Fruit fly (Drosophila melanogaster) whole organism, embryonic: Measurements from ENCODE around the gene ash1.

Source experiments
- Blimp-1 ChIP-seq: fragments of 200-800 bp; sonication (Bioruptor generic); optimal IDR thresholded peaks from 3 replicates; lab custom pipeline; 2018; ENCODE audit warnings: missing biosample characterization, missing genetic modification characterization, mild to moderate bottlenecking, moderate library complexity, missing genetic modification reagents
- CG10543 ChIP-seq: fragments of 200-800 bp; sonication (Bioruptor generic); optimal IDR thresholded peaks from 3 replicates; lab custom pipeline; 2017; ENCODE audit warnings: missing biosample characterization, mild to moderate bottlenecking, missing genetic modification characterization, moderate library complexity
- CG11398 ChIP-seq: fragments of 200-800 bp; sonication (Bioruptor generic); optimal IDR thresholded peaks from 2 replicates; lab custom pipeline; 2016; ENCODE audit warnings: missing biosample characterization, missing genetic modification characterization
- CG14860 ChIP-seq: fragments of 200-800 bp; sonication (Bioruptor generic); IDR thresholded peaks from 3 replicates; pipeline ENCODE4 v1.3.6; 2022; ENCODE audit warnings: missing biosample characterization, missing genetic modification characterization; ENCODE audit not compliant: partially characterized antibody
- CG15073 ChIP-seq: fragments of 200-800 bp; sonication (Bioruptor generic); optimal IDR thresholded peaks from 2 replicates; lab custom pipeline; 2016; ENCODE audit warnings: missing biosample characterization, missing genetic modification characterization
- CG15514 ChIP-seq: fragments of 200-800 bp; sonication (Bioruptor generic); optimal IDR thresholded peaks from 3 replicates; lab custom pipeline; 2017; ENCODE audit warnings: missing biosample characterization, missing genetic modification characterization, mild to moderate bottlenecking, moderate library complexity, missing genetic modification reagents
- CG17361 ChIP-seq: fragments of 200-800 bp; sonication (Bioruptor generic); IDR thresholded peaks from 3 replicates; pipeline ENCODE4 v1.3.6; 2022; ENCODE audit warnings: missing biosample characterization, missing genetic modification characterization
- CG2199 ChIP-seq: fragments of 200-800 bp; sonication (Bioruptor generic); IDR thresholded peaks from 3 replicates; pipeline ENCODE4 v1.3.6; 2022; ENCODE audit warnings: missing biosample characterization, missing genetic modification characterization
- CG2712 ChIP-seq: fragments of 200-800 bp; optimal IDR thresholded peaks from 3 replicates; lab custom pipeline; 2019; ENCODE audit warnings: missing biosample characterization, mild to moderate bottlenecking, missing genetic modification characterization, moderate library complexity
- CG31224 ChIP-seq: fragments of 200-800 bp; sonication (Bioruptor generic); IDR thresholded peaks from 2 replicates; pipeline ENCODE4 v1.3.6; 2022; ENCODE audit warnings: missing biosample characterization, missing genetic modification characterization
- CG3163 ChIP-seq: fragments of 200-800 bp; sonication (Bioruptor generic); optimal IDR thresholded peaks from 3 replicates; lab custom pipeline; 2016; ENCODE audit warnings: missing biosample characterization, missing genetic modification characterization
- CG32767 ChIP-seq: fragments of 200-800 bp; sonication (Bioruptor generic); IDR thresholded peaks from 2 replicates; pipeline ENCODE4 v1.3.6; 2022; ENCODE audit warnings: missing biosample characterization, missing genetic modification characterization
- CG5953 ChIP-seq: fragments of 200-800 bp; sonication (Bioruptor generic); IDR thresholded peaks from 2 replicates; pipeline ENCODE4 v1.3.6; 2022; ENCODE audit warnings: missing biosample characterization, missing genetic modification characterization
- CG6175 ChIP-seq: fragments of 200-800 bp; sonication (Bioruptor generic); IDR thresholded peaks from 3 replicates; pipeline ENCODE4 v1.3.6; 2022; ENCODE audit warnings: missing biosample characterization, missing genetic modification characterization
- CG6813 ChIP-seq: fragments of 200-800 bp; sonication (Bioruptor generic); optimal IDR thresholded peaks from 2 replicates; lab custom pipeline; 2017; ENCODE audit warnings: missing biosample characterization, missing genetic modification characterization, mild to moderate bottlenecking, moderate library complexity, missing genetic modification reagents
- D ChIP-seq, 2 experiments: fragments of 200-800 bp in 1 of 2; fragments of >200 bp in 1 of 2; sonication (Bioruptor generic) in 1 of 2; optimal IDR thresholded peaks; 2 replicates in 1 of 2; 3 replicates in 1 of 2; lab custom pipeline; 2017; ENCODE audit warnings: mild to moderate bottlenecking in 1 of 2, missing biosample characterization in 1 of 2, missing genetic modification characterization in 1 of 2, missing genetic modification reagents in 1 of 2
- Dbx ChIP-seq: fragments of 200-800 bp; sonication (Bioruptor generic); IDR thresholded peaks from 3 replicates; pipeline ENCODE4 v1.3.6; 2022; ENCODE audit warnings: missing biosample characterization, missing genetic modification characterization
- Dek ChIP-seq: fragments of 200-800 bp; sonication (Bioruptor generic); optimal IDR thresholded peaks from 3 replicates; lab custom pipeline; 2019; ENCODE audit warnings: missing biosample characterization, mild to moderate bottlenecking, missing genetic modification characterization, moderate library complexity
- Lpt ChIP-seq: fragments of >200 bp; optimal IDR thresholded peaks from 2 replicates; lab custom pipeline; 2018; ENCODE audit warnings: missing biosample characterization, missing genetic modification characterization
- Med ChIP-seq: fragments of 200-800 bp; sonication (Bioruptor generic); peaks from one replicate; lab custom pipeline; 2016; ENCODE audit warnings: missing biosample characterization, missing genetic modification characterization, mild to moderate bottlenecking, inconsistent platforms, moderate library complexity
- Nf-YB ChIP-seq: fragments of 200-800 bp; sonication (Bioruptor generic); optimal IDR thresholded peaks from 3 replicates; lab custom pipeline; 2019; ENCODE audit warnings: missing biosample characterization, mild to moderate bottlenecking, missing genetic modification characterization, moderate library complexity
- NfI ChIP-seq: fragments of 200-800 bp; sonication (Bioruptor generic); optimal IDR thresholded peaks from 3 replicates; lab custom pipeline; 2018; ENCODE audit warnings: missing biosample characterization, mild to moderate bottlenecking, missing genetic modification characterization, moderate library complexity
- ara ChIP-seq: fragments of 200-800 bp; sonication (Bioruptor generic); IDR thresholded peaks from 2 replicates; pipeline ENCODE4 v1.3.6; 2022; ENCODE audit warnings: missing biosample characterization, missing genetic modification characterization
- az2 ChIP-seq: fragments of 200-800 bp; sonication (Bioruptor generic); optimal IDR thresholded peaks from 3 replicates; lab custom pipeline; 2016; ENCODE audit warnings: missing biosample characterization, missing genetic modification characterization
- cg ChIP-seq: fragments of 200-800 bp; sonication (Bioruptor generic); optimal IDR thresholded peaks from 3 replicates; lab custom pipeline; 2019; ENCODE audit warnings: missing biosample characterization, mild to moderate bottlenecking, missing genetic modification characterization, moderate library complexity
- crol ChIP-seq: fragments of 200-800 bp; sonication (Bioruptor generic); IDR thresholded peaks from 2 replicates; pipeline ENCODE4 v1.3.6; 2022; ENCODE audit warnings: missing biosample characterization, missing genetic modification characterization
- gt ChIP-seq: fragments of 200-800 bp; sonication (Bioruptor generic); IDR thresholded peaks from 2 replicates; pipeline ENCODE4 v1.3.6; 2022; ENCODE audit warnings: missing biosample characterization, missing genetic modification characterization
- jing ChIP-seq: fragments of 200-800 bp; sonication (Bioruptor generic); optimal IDR thresholded peaks from 2 replicates; lab custom pipeline; 2018; ENCODE audit warnings: missing biosample characterization, mild to moderate bottlenecking, missing genetic modification characterization
- klu ChIP-seq: fragments of 200-800 bp; sonication (Bioruptor generic); IDR thresholded peaks from 2 replicates; pipeline ENCODE4 v1.3.6; 2022; ENCODE audit warnings: missing biosample characterization, missing genetic modification characterization
- lola ChIP-seq, 3 experiments: fragments of >200 bp in 2 of 3; fragments of 200-800 bp in 1 of 3; sonication (Bioruptor generic) in 1 of 3; optimal IDR thresholded peaks; 2 replicates each; lab custom pipeline; 2017 to 2019; ENCODE audit warnings: missing biosample characterization in 3 of 3, missing genetic modification characterization in 3 of 3, mild to moderate bottlenecking in 1 of 3, moderate library complexity in 1 of 3
- nerfin-2 ChIP-seq: fragments of 200-800 bp; sonication (Bioruptor generic); IDR thresholded peaks from 2 replicates; pipeline ENCODE4 v1.3.6; 2022; ENCODE audit warnings: missing biosample characterization, missing genetic modification characterization; ENCODE audit not compliant: partially characterized antibody
- nmo ChIP-seq: fragments of 200-800 bp; sonication (Bioruptor generic); optimal IDR thresholded peaks from 2 replicates; lab custom pipeline; 2018; ENCODE audit warnings: missing biosample characterization, mild to moderate bottlenecking, missing genetic modification characterization, moderate library complexity
- pan ChIP-seq, 4 experiments: fragments of >200 bp in 3 of 4; fragments of 200-800 bp in 1 of 4; sonication (Bioruptor generic) in 1 of 4; optimal IDR thresholded peaks in 3 of 4; IDR thresholded peaks in 1 of 4; 2 replicates each; pipeline versions ENCODE4 v1.3.6 to Lab custom; 2017 to 2022; ENCODE audit warnings: missing biosample characterization in 2 of 4, missing genetic modification characterization in 2 of 4, mixed read lengths in 1 of 4
- pho ChIP-seq: fragments of 200-800 bp; sonication (Bioruptor generic); optimal IDR thresholded peaks from 2 replicates; lab custom pipeline; 2016; ENCODE audit warnings: missing biosample characterization, missing genetic modification characterization
- pnt ChIP-seq: fragments of 200-800 bp; sonication (Bioruptor generic); optimal IDR thresholded peaks from 3 replicates; lab custom pipeline; 2016; ENCODE audit warnings: missing biosample characterization, missing genetic modification characterization
- pros ChIP-seq: fragments of 200-800 bp; sonication (Bioruptor generic); optimal IDR thresholded peaks from 3 replicates; lab custom pipeline; 2019; ENCODE audit warnings: missing biosample characterization, mild to moderate bottlenecking, missing genetic modification characterization, moderate library complexity
- psq ChIP-seq: fragments of 200-800 bp; sonication (Bioruptor generic); optimal IDR thresholded peaks from 2 replicates; lab custom pipeline; 2017; ENCODE audit warnings: missing biosample characterization, missing genetic modification characterization
- repo ChIP-seq: fragments of 200-800 bp; sonication (Bioruptor generic); optimal IDR thresholded peaks from 2 replicates; lab custom pipeline; 2016; ENCODE audit warnings: missing biosample characterization, missing genetic modification characterization
- run ChIP-seq: fragments of 200-800 bp; sonication (Bioruptor generic); optimal IDR thresholded peaks from 3 replicates; lab custom pipeline; 2018; ENCODE audit warnings: missing biosample characterization, mild to moderate bottlenecking, missing genetic modification characterization
- salm ChIP-seq: fragments of 200-800 bp; sonication (Bioruptor generic); optimal IDR thresholded peaks from 2 replicates; lab custom pipeline; 2018; ENCODE audit warnings: missing biosample characterization, mild to moderate bottlenecking, missing genetic modification characterization
- sens ChIP-seq: fragments of 200-800 bp; sonication (Bioruptor generic); peaks from one replicate; lab custom pipeline; 2016; ENCODE audit warnings: missing biosample characterization, missing genetic modification characterization
- seq ChIP-seq: fragments of 200-800 bp; sonication (Bioruptor generic); IDR thresholded peaks from 2 replicates; pipeline ENCODE4 v1.3.6; 2022; ENCODE audit warnings: missing biosample characterization, missing genetic modification characterization
- slbo ChIP-seq: fragments of 200-800 bp; sonication (Bioruptor generic); IDR thresholded peaks from 2 replicates; pipeline ENCODE4 v1.3.6; 2022; ENCODE audit warnings: missing biosample characterization, missing genetic modification characterization
- tio ChIP-seq: fragments of 200-800 bp; sonication (Bioruptor generic); optimal IDR thresholded peaks from 2 replicates; lab custom pipeline; 2017; ENCODE audit warnings: missing biosample characterization, missing genetic modification characterization, inconsistent platforms
- trem ChIP-seq: fragments of 200-800 bp; optimal IDR thresholded peaks from 3 replicates; lab custom pipeline; 2019; ENCODE audit warnings: missing biosample characterization, mild to moderate bottlenecking, missing genetic modification characterization, moderate library complexity
- tup ChIP-seq: fragments of 200-800 bp; sonication (Bioruptor generic); optimal IDR thresholded peaks from 2 replicates; lab custom pipeline; 2016; ENCODE audit warnings: missing biosample characterization, mild to moderate bottlenecking, missing genetic modification characterization, moderate library complexity
- vvl ChIP-seq: fragments of 200-800 bp; sonication (Bioruptor generic); IDR thresholded peaks from 2 replicates; pipeline ENCODE4 v1.3.6; 2022; ENCODE audit warnings: missing biosample characterization, missing genetic modification characterization
- zf30C ChIP-seq: fragments of 200-800 bp; sonication (Bioruptor generic); optimal IDR thresholded peaks from 3 replicates; lab custom pipeline; 2018; ENCODE audit warnings: missing biosample characterization, mild to moderate bottlenecking, missing genetic modification characterization

ash1 gene

dm6 chr3L:19556738-19557137, 41.8 kb downstream of the ash1 start (continued):
- TF ChIP-seq CG17361 (GFP tag; lab: Robert Waterston, UW), result no peak
- peak; percentile 44 for TF ChIP-seq CG10543 (GFP tag; lab: Kevin White, UChicago)
- peak; percentile 54 for TF ChIP-seq Med
- TF ChIP-seq pros (GFP tag; lab: Kevin White, UChicago), result peak; percentile 52
- TF ChIP-seq CG6813 (GFP tag; lab: Kevin White, UChicago), result no peak
- no peak for TF ChIP-seq slbo (GFP tag; lab: Robert Waterston, UW)
- TF ChIP-seq NfI (GFP tag; lab: Kevin White, UChicago), result no peak
- no peak for TF ChIP-seq CG14860 (GFP tag; lab: Robert Waterston, UW)
- TF ChIP-seq CG5953 (GFP tag; lab: Robert Waterston, UW), result no peak
- TF ChIP-seq CG15073 (GFP tag; lab: Kevin White, UChicago), result no peak
- TF ChIP-seq crol (GFP tag; lab: Robert Waterston, UW), result peak; percentile 40; the same call in 1 of the 2 replicates
- peak; percentile 59 for TF ChIP-seq cg (GFP tag; lab: Kevin White, UChicago)
- peak; percentile 11; the same call in 1 of the 2 replicates for TF ChIP-seq vvl (GFP tag; lab: Robert Waterston, UW)
- no peak for TF ChIP-seq pnt (GFP tag; lab: Kevin White, UChicago)
- TF ChIP-seq D (optimal IDR thresholded peaks at IDR 0.05; lab: Kevin White, UChicago), result peak; percentile 39
- no peak for TF ChIP-seq D (GFP tag; optimal IDR thresholded peaks at IDR 0.05; lab: Kevin White, UChicago)
- TF ChIP-seq run, result no peak
- TF ChIP-seq ara (GFP tag; lab: Robert Waterston, UW), result peak; percentile 28; the same call in 1 of the 2 replicates
- peak; percentile 42 for TF ChIP-seq Lpt (GFP tag; lab: Kevin White, UChicago)
- 0 out of 3 replicates have a peak, but pooled peaks have one; percentile 21 for TF ChIP-seq CG6175 (GFP tag; lab: Robert Waterston, UW)
- TF ChIP-seq CG3163 (GFP tag; lab: Kevin White, UChicago), result no peak

- TF ChIP-seq lola (GFP tag; optimal IDR thresholded peaks at IDR 0.05; lab: Kevin White, UChicago), result peak in 1 of 3 experiments; percentile 14
- TF ChIP-seq zf30C (GFP tag; lab: Kevin White, UChicago), result peak; percentile 20
- TF ChIP-seq nmo (GFP tag; lab: Kevin White, UChicago), result no peak
- no peak for TF ChIP-seq tup (GFP tag; lab: Kevin White, UChicago)
- TF ChIP-seq jing (GFP tag; lab: Kevin White, UChicago), result no peak
- TF ChIP-seq pan (optimal IDR thresholded peaks at IDR 0.05; lab: Kevin White, UChicago), result no peak
- TF ChIP-seq pan (GFP tag; optimal IDR thresholded peaks at IDR 0.05 in 1 of 2, IDR thresholded peaks at IDR 0.05 in 1 of 2), result no peak
- TF ChIP-seq Dek, result no peak
- TF ChIP-seq D (optimal IDR thresholded peaks at IDR 0.05; lab: Kevin White, UChicago), result no peak
- TF ChIP-seq D (GFP tag; optimal IDR thresholded peaks at IDR 0.05; lab: Kevin White, UChicago), result no peak
- TF ChIP-seq Nf-YB (GFP tag; lab: Kevin White, UChicago), result peak; percentile 2
- TF ChIP-seq seq (GFP tag; lab: Robert Waterston, UW), result no peak
- no peak for TF ChIP-seq nerfin-2
- TF ChIP-seq Dbx (GFP tag; lab: Robert Waterston, UW), result no peak
- TF ChIP-seq CG2199 (GFP tag; lab: Robert Waterston, UW), result no peak
- TF ChIP-seq pho (GFP tag; lab: Kevin White, UChicago), result no peak
- TF ChIP-seq CG15514 (GFP tag; lab: Kevin White, UChicago), result no peak
- TF ChIP-seq az2 (GFP tag; lab: Kevin White, UChicago), result no peak
- TF ChIP-seq repo (GFP tag; lab: Kevin White, UChicago), result no peak
- no peak for TF ChIP-seq gt
- no peak for TF ChIP-seq salm (tag; lab: Kevin White, UChicago)
- TF ChIP-seq psq (GFP tag; lab: Kevin White, UChicago), result no peak
- TF ChIP-seq sens (GFP tag; lab: Kevin White, UChicago), result peak; percentile 50
- TF ChIP-seq CG31224, result no peak
- TF ChIP-seq tio (GFP tag; lab: Kevin White, UChicago), result no peak
- peak; percentile 44 for TF ChIP-seq Blimp-1 (GFP tag; lab: Kevin White, UChicago)
- TF ChIP-seq CG2712, result no peak
- no peak for TF ChIP-seq klu (GFP tag; lab: Robert Waterston, UW)
- no peak for TF ChIP-seq CG32767 (GFP tag; lab: Robert Waterston, UW)
- no peak for TF ChIP-seq crol (GFP tag; lab: Robert Waterston, UW)
- TF ChIP-seq CG11398 (GFP tag; lab: Kevin White, UChicago), result no peak
- TF ChIP-seq trem (tag; lab: Kevin White, UChicago), result no peak
Observed at dm6 chr3L:19555906-19556457, 42.6 kb downstream of the ash1 start.
